Fruit fly (Drosophila melanogaster) whole organism, embryonic: ENCODE results near the gene dyl.
A peak's percentile ranks its signal among the peaks of the same experiment; 100 is the strongest.

Source experiments
- CG10366 ChIP-seq: fragments of 200-800 bp; sonication (Bioruptor generic); IDR thresholded peaks from 2 replicates; pipeline ENCODE4 v1.3.6; 2022; ENCODE audit warnings: missing biosample characterization, missing genetic modification characterization
- CG11085 ChIP-seq: fragments of 200-800 bp; sonication (Bioruptor generic); IDR thresholded peaks from 2 replicates; pipeline ENCODE4 v1.3.6; 2022; ENCODE audit warnings: missing biosample characterization, missing genetic modification characterization
- CG11093 ChIP-seq: fragments of 200-800 bp; sonication (Bioruptor generic); IDR thresholded peaks from 3 replicates; pipeline ENCODE4 v1.3.6; 2022; ENCODE audit warnings: missing biosample characterization, missing genetic modification characterization
- CG11456 ChIP-seq: fragments of 200-800 bp; sonication (Bioruptor generic); IDR thresholded peaks from 3 replicates; pipeline ENCODE4 v1.3.6; 2022; ENCODE audit warnings: missing biosample characterization, missing genetic modification characterization
- CG11696 ChIP-seq: fragments of 200-800 bp; sonication (Bioruptor generic); IDR thresholded peaks from 2 replicates; pipeline ENCODE4 v1.3.6; 2022; ENCODE audit warnings: missing biosample characterization, missing genetic modification characterization
- CG12299 ChIP-seq: fragments of 200-800 bp; sonication (Bioruptor generic); optimal IDR thresholded peaks from 2 replicates; lab custom pipeline; 2018; ENCODE audit warnings: missing biosample characterization, mild to moderate bottlenecking, missing genetic modification characterization
- CG12744 ChIP-seq: fragments of 200-800 bp; sonication (Bioruptor generic); optimal IDR thresholded peaks from 2 replicates; lab custom pipeline; 2016; ENCODE audit warnings: missing biosample characterization, missing genetic modification characterization
- CG14441 ChIP-seq: fragments of 200-800 bp; sonication (Bioruptor generic); IDR thresholded peaks from 2 replicates; pipeline ENCODE4 v1.3.6; 2022; ENCODE audit warnings: missing biosample characterization, missing genetic modification characterization
- CG15696 ChIP-seq: fragments of 200-800 bp; sonication (Bioruptor generic); optimal IDR thresholded peaks from 2 replicates; lab custom pipeline; 2019; ENCODE audit warnings: missing biosample characterization, mild to moderate bottlenecking, missing genetic modification characterization, moderate library complexity
- CG16779 ChIP-seq: fragments of 200-800 bp; sonication (Bioruptor generic); IDR thresholded peaks from 2 replicates; pipeline ENCODE4 v1.3.6; 2022; ENCODE audit warnings: missing biosample characterization, missing genetic modification characterization
- CG31441 ChIP-seq: fragments of 200-800 bp; sonication (Bioruptor generic); IDR thresholded peaks from 2 replicates; pipeline ENCODE4 v1.3.6; 2022; ENCODE audit warnings: missing biosample characterization, missing genetic modification characterization
- CG32772 ChIP-seq: fragments of 200-800 bp; sonication (Bioruptor generic); IDR thresholded peaks from 2 replicates; pipeline ENCODE4 v1.3.6; 2022; ENCODE audit warnings: missing biosample characterization, missing genetic modification characterization
- CG3281 ChIP-seq: fragments of 200-800 bp; sonication (Bioruptor generic); optimal IDR thresholded peaks from 3 replicates; lab custom pipeline; 2017; ENCODE audit warnings: missing biosample characterization, mild to moderate bottlenecking, missing genetic modification characterization
- CG4328 ChIP-seq: fragments of 200-800 bp; sonication (Bioruptor generic); optimal IDR thresholded peaks from 3 replicates; lab custom pipeline; 2017; ENCODE audit warnings: missing biosample characterization, missing genetic modification reagents, missing genetic modification characterization
- CG4424 ChIP-seq: fragments of 200-800 bp; sonication (Bioruptor generic); optimal IDR thresholded peaks from 3 replicates; lab custom pipeline; 2016; ENCODE audit warnings: missing biosample characterization, missing genetic modification characterization
- CG5245 ChIP-seq: fragments of 200-800 bp; sonication (Bioruptor generic); optimal IDR thresholded peaks from 3 replicates; lab custom pipeline; 2016; ENCODE audit warnings: missing biosample characterization, missing genetic modification characterization
- CG6254 ChIP-seq: fragments of 200-800 bp; sonication (Bioruptor generic); optimal IDR thresholded peaks from 3 replicates; lab custom pipeline; 2017; ENCODE audit warnings: mild to moderate bottlenecking, missing biosample characterization, missing genetic modification reagents, missing genetic modification characterization
- CG6791 ChIP-seq: fragments of 200-800 bp; sonication (Bioruptor generic); IDR thresholded peaks from 3 replicates; pipeline ENCODE4 v1.3.6; 2022; ENCODE audit warnings: missing biosample characterization, missing genetic modification characterization; ENCODE audit not compliant: partially characterized antibody
- CG6854 ChIP-seq: fragments of 200-800 bp; sonication (Bioruptor generic); optimal IDR thresholded peaks from 3 replicates; lab custom pipeline; 2017; ENCODE audit warnings: missing biosample characterization, mild to moderate bottlenecking, missing genetic modification characterization
- CG7839 ChIP-seq: fragments of 200-800 bp; sonication (Bioruptor generic); optimal IDR thresholded peaks from 3 replicates; lab custom pipeline; 2018; ENCODE audit warnings: missing biosample characterization, mild to moderate bottlenecking, missing genetic modification characterization, moderate library complexity
- CG7928 ChIP-seq: fragments of 200-800 bp; sonication (Bioruptor generic); optimal IDR thresholded peaks from 2 replicates; lab custom pipeline; 2017; ENCODE audit warnings: missing biosample characterization, mild to moderate bottlenecking, missing genetic modification characterization
- CG7987 ChIP-seq: fragments of 200-800 bp; sonication (Bioruptor generic); optimal IDR thresholded peaks from 2 replicates; lab custom pipeline; 2018; ENCODE audit warnings: missing biosample characterization, mild to moderate bottlenecking, missing genetic modification characterization, moderate library complexity
- CG8388 ChIP-seq: fragments of 200-800 bp; sonication (Bioruptor generic); optimal IDR thresholded peaks from 2 replicates; lab custom pipeline; 2019; ENCODE audit warnings: missing biosample characterization, mild to moderate bottlenecking, missing genetic modification characterization, moderate library complexity
- Chrac-16 ChIP-seq: fragments of 200-800 bp; sonication (Bioruptor generic); optimal IDR thresholded peaks from 3 replicates; lab custom pipeline; 2016; ENCODE audit warnings: missing biosample characterization, missing genetic modification characterization
- Dek ChIP-seq: fragments of 200-800 bp; sonication (Bioruptor generic); optimal IDR thresholded peaks from 3 replicates; lab custom pipeline; 2019; ENCODE audit warnings: missing biosample characterization, mild to moderate bottlenecking, missing genetic modification characterization, moderate library complexity
- Fer1 ChIP-seq: fragments of 200-800 bp; sonication (Bioruptor generic); optimal IDR thresholded peaks from 2 replicates; lab custom pipeline; 2017; ENCODE audit warnings: missing biosample characterization, mild to moderate bottlenecking, missing genetic modification characterization
- HLH3B ChIP-seq: fragments of 200-800 bp; sonication (Bioruptor generic); IDR thresholded peaks from 2 replicates; pipeline ENCODE4 v1.3.6; 2022; ENCODE audit warnings: missing biosample characterization, missing genetic modification characterization
- Hr3 ChIP-seq: fragments of 200-800 bp; sonication (Bioruptor generic); optimal IDR thresholded peaks from 3 replicates; lab custom pipeline; 2016; ENCODE audit warnings: missing biosample characterization, missing genetic modification characterization
- Jarid2 ChIP-seq: fragments of 200-800 bp; sonication (Bioruptor generic); optimal IDR thresholded peaks from 3 replicates; lab custom pipeline; 2017; ENCODE audit warnings: mild to moderate bottlenecking, missing biosample characterization, missing genetic modification reagents, missing genetic modification characterization
- Lim3 ChIP-seq: fragments of 200-800 bp; sonication (Bioruptor generic); IDR thresholded peaks from 2 replicates; pipeline ENCODE4 v1.3.6; 2022; ENCODE audit warnings: missing biosample characterization, missing genetic modification characterization
- Max ChIP-seq: fragments of 200-800 bp; sonication (Bioruptor generic); optimal IDR thresholded peaks from 2 replicates; lab custom pipeline; 2016; ENCODE audit warnings: missing biosample characterization, mild to moderate bottlenecking, missing genetic modification characterization
- NK7.1 ChIP-seq: fragments of 200-800 bp; sonication (Bioruptor generic); optimal IDR thresholded peaks from 3 replicates; lab custom pipeline; 2016; ENCODE audit warnings: missing biosample characterization, missing genetic modification characterization
- PHDP ChIP-seq: fragments of 200-800 bp; sonication (Bioruptor generic); optimal IDR thresholded peaks from 3 replicates; lab custom pipeline; 2018; ENCODE audit warnings: missing biosample characterization, mild to moderate bottlenecking, missing genetic modification characterization, moderate library complexity
- Tbp ChIP-seq: fragments of >200 bp; optimal IDR thresholded peaks from 2 replicates; lab custom pipeline; 2018; ENCODE audit warnings: missing biosample characterization, missing genetic modification characterization
- Xrp1 ChIP-seq: fragments of 200-800 bp; sonication (Bioruptor generic); IDR thresholded peaks from 2 replicates; pipeline ENCODE4 v1.3.6; 2022; ENCODE audit warnings: missing biosample characterization, missing genetic modification characterization
- bcd ChIP-seq: fragments of 200-800 bp; sonication (Bioruptor generic); optimal IDR thresholded peaks from 2 replicates; lab custom pipeline; 2017; ENCODE audit warnings: missing biosample characterization, mild to moderate bottlenecking, missing genetic modification characterization
- cwo ChIP-seq: fragments of 200-800 bp; sonication (Bioruptor generic); optimal IDR thresholded peaks from 3 replicates; lab custom pipeline; 2017; ENCODE audit warnings: missing biosample characterization, missing genetic modification characterization, mild to moderate bottlenecking, moderate library complexity, missing genetic modification reagents
- gro ChIP-seq: fragments of 200-800 bp; sonication (Bioruptor generic); optimal IDR thresholded peaks from 2 replicates; lab custom pipeline; 2016; ENCODE audit warnings: missing biosample characterization, missing genetic modification characterization
- lab ChIP-seq: fragments of 200-800 bp; sonication (Bioruptor generic); optimal IDR thresholded peaks from 3 replicates; lab custom pipeline; 2017; ENCODE audit warnings: missing biosample characterization, missing genetic modification characterization, mild to moderate bottlenecking, moderate library complexity, missing genetic modification reagents
- lbe ChIP-seq: fragments of 200-800 bp; sonication (Bioruptor generic); optimal IDR thresholded peaks from 2 replicates; lab custom pipeline; 2016; ENCODE audit warnings: missing biosample characterization, mild to moderate bottlenecking, missing genetic modification characterization
- nmo ChIP-seq: fragments of 200-800 bp; sonication (Bioruptor generic); optimal IDR thresholded peaks from 2 replicates; lab custom pipeline; 2018; ENCODE audit warnings: missing biosample characterization, mild to moderate bottlenecking, missing genetic modification characterization, moderate library complexity
- odd ChIP-seq: fragments of 200-800 bp; sonication (Bioruptor generic); optimal IDR thresholded peaks from 2 replicates; lab custom pipeline; 2017; ENCODE audit warnings: missing biosample characterization, mild to moderate bottlenecking, missing genetic modification characterization
- pnt ChIP-seq: fragments of 200-800 bp; sonication (Bioruptor generic); optimal IDR thresholded peaks from 3 replicates; lab custom pipeline; 2016; ENCODE audit warnings: missing biosample characterization, missing genetic modification characterization
- pros ChIP-seq: fragments of 200-800 bp; sonication (Bioruptor generic); optimal IDR thresholded peaks from 3 replicates; lab custom pipeline; 2019; ENCODE audit warnings: missing biosample characterization, mild to moderate bottlenecking, missing genetic modification characterization, moderate library complexity
- row ChIP-seq: fragments of 200-800 bp; sonication (Bioruptor generic); IDR thresholded peaks from 3 replicates; pipeline ENCODE4 v1.3.6; 2022; ENCODE audit warnings: missing biosample characterization, missing genetic modification characterization
- salm ChIP-seq: fragments of 200-800 bp; sonication (Bioruptor generic); optimal IDR thresholded peaks from 2 replicates; lab custom pipeline; 2018; ENCODE audit warnings: missing biosample characterization, mild to moderate bottlenecking, missing genetic modification characterization
- sens ChIP-seq: fragments of 200-800 bp; sonication (Bioruptor generic); peaks from one replicate; lab custom pipeline; 2016; ENCODE audit warnings: missing biosample characterization, missing genetic modification characterization
- so ChIP-seq: fragments of 200-800 bp; sonication (Bioruptor generic); IDR thresholded peaks from 3 replicates; pipeline ENCODE4 v1.3.6; 2022; ENCODE audit warnings: missing biosample characterization, missing genetic modification characterization
- sob ChIP-seq: fragments of 200-800 bp; sonication (Bioruptor generic); IDR thresholded peaks from 2 replicates; pipeline ENCODE4 v1.3.6; 2022; ENCODE audit warnings: missing biosample characterization, missing genetic modification characterization
- trh ChIP-seq: fragments of 200-800 bp; sonication (Bioruptor generic); optimal IDR thresholded peaks from 2 replicates; lab custom pipeline; 2016; ENCODE audit warnings: missing biosample characterization, missing genetic modification characterization
- wor ChIP-seq: fragments of 200-800 bp; sonication (Bioruptor generic); IDR thresholded peaks from 2 replicates; pipeline ENCODE4 v1.3.6; 2022; ENCODE audit warnings: missing biosample characterization, missing genetic modification characterization

dyl gene

dm6 chr3L:4269920-4270319, 37.6 kb downstream of the dyl start (continued):
- TF ChIP-seq CG10366 (GFP tag; lab: Robert Waterston, UW) (peak; percentile 52), cwo (peak; percentile 68), Dek (tag; lab: Kevin White, UChicago) (peak; percentile 50), so (GFP tag; lab: Robert Waterston, UW) (peak; percentile 59; the same call in 2 of the 3 replicates), pnt (GFP tag; lab: Kevin White, UChicago) (no peak), CG8388 (GFP tag; lab: Kevin White, UChicago) (peak; percentile 69), CG11696 (GFP tag; lab: Robert Waterston, UW) (peak; percentile 85), Max (GFP tag; lab: Kevin White, UChicago) (peak; percentile 40), CG6854 (GFP tag; lab: Kevin White, UChicago) (peak; percentile 59), salm (peak; percentile 62), CG5245 (peak; percentile 34), CG12744 (GFP tag; lab: Kevin White, UChicago) (no peak), CG6254 (GFP tag; lab: Kevin White, UChicago) (peak; percentile 61), wor (peak; percentile 38; the same call in 1 of the 2 replicates), NK7.1 (no peak), CG4328 (GFP tag; lab: Kevin White, UChicago) (peak; percentile 44), Jarid2 (GFP tag; lab: Kevin White, UChicago) (peak; percentile 6), HLH3B (peak; percentile 70), Fer1 (GFP tag; lab: Kevin White, UChicago) (peak; percentile 79), CG12299 (peak; percentile 63), Lim3 (no peak), CG16779 (no peak), CG7839 (tag; lab: Kevin White, UChicago) (peak; percentile 84), row (peak; percentile 71), lab (GFP tag; lab: Kevin White, UChicago) (peak; percentile 77), nmo (GFP tag; lab: Kevin White, UChicago) (peak; percentile 81), lbe (GFP tag; lab: Kevin White, UChicago) (peak; percentile 75), gro (no peak), CG31441 (GFP tag; lab: Robert Waterston, UW) (peak; percentile 86), Chrac-16 (GFP tag; lab: Kevin White, UChicago) (peak; percentile 48), CG7987 (GFP tag; lab: Kevin White, UChicago) (no peak), CG11093 (GFP tag; lab: Robert Waterston, UW) (0 out of 3 replicates have a peak, but pooled peaks have one; percentile 60), odd (GFP tag; lab: Kevin White, UChicago) (peak; percentile 72), CG11085 (GFP tag; lab: Robert Waterston, UW) (no peak), Xrp1 (GFP tag; lab: Robert Waterston, UW) (peak; percentile 81), Hr3 (peak; percentile 66), PHDP (tag; lab: Kevin White, UChicago) (peak; percentile 83), CG4424 (GFP tag; lab: Kevin White, UChicago) (peak; percentile 48), CG6791 (GFP tag; lab: Robert Waterston, UW) (0 out of 3 replicates have a peak, but pooled peaks have one; percentile 15), CG15696 (tag; lab: Kevin White, UChicago) (peak; percentile 38), CG14441 (peak; percentile 53), CG3281 (GFP tag; lab: Kevin White, UChicago) (peak; percentile 75), sob (GFP tag; lab: Robert Waterston, UW) (peak; percentile 61; the same call in 1 of the 2 replicates), CG11456 (GFP tag; lab: Robert Waterston, UW) (0 out of 3 replicates have a peak, but pooled peaks have one; percentile 28), CG32772 (GFP tag; lab: Robert Waterston, UW) (peak; percentile 49; the same call in 1 of the 2 replicates), bcd (GFP tag; lab: Kevin White, UChicago) (peak; percentile 71), Tbp (GFP tag; lab: Kevin White, UChicago) (no peak), pros (GFP tag; lab: Kevin White, UChicago) (no peak), trh (GFP tag; lab: Kevin White, UChicago) (no peak), CG7928 (GFP tag; lab: Kevin White, UChicago) (peak; percentile 8), sens (GFP tag; lab: Kevin White, UChicago) (peak; percentile 55)
